Worm (Caenorhabditis elegans): ENCODE results near the gene srz-71.
A peak's percentile ranks its signal among the peaks of the same experiment; 100 is the strongest.

DNA sequence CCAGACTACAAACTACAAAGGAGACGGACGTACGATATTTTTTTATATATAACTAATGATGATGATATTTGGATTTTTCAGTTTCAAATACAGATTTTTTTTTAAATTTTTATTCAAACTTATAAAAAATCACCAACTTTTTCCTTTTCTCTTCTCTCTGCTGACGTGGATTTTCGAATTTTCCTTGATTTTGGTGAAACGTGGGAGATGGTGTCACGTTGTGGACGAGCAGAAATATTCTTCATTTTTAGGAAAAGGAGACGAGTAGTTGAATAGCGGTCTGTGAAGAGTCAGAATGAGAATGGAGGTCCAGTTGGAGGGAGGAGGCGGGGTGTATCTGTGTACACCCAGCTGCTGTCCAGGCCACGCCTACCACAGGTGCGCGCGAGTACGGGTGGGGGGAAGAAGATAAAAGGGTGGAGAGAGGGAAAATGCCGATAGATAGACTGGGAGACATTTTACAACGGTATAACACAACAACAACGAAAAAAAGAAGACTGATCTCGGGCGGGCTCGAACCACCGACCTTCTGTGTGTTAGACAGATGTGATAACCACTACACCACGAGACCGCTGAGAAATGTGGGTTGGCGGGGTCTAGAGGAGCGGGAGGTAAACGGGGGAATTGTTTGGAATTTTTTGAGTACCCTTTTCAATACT lies 49.4 kb downstream of the srz-71 start, which contains the start of gene Y7A9D.1:
- TF ChIP-seq T22C8.4 (GFP tag; IDR thresholded peaks at IDR 0.05) (peak; percentile 80), med-1 (GFP tag; optimal IDR thresholded peaks at IDR 0.05; ENCODE audit: insufficient read depth) (no peak), ztf-23 (GFP tag; IDR thresholded peaks at IDR 0.05) (peak; percentile 87), klf-2 (GFP tag; conservative IDR thresholded peaks at IDR 0.05) (0 out of 2 replicates have a peak, but pooled peaks have one; percentile 52), cog-1 (tag; optimal IDR thresholded peaks at IDR 0.05) (peak; percentile 78)
